Worm (Caenorhabditis elegans) whole organism, L3 larva: ENCODE results near the gene sas-4.

Source experiments
- ama-1 ChIP-seq: fragments of 150-350 bp; optimal IDR thresholded peaks from 2 replicates; lab custom pipeline; 2018
- ceh-82 ChIP-seq: fragments of 150-350 bp; optimal IDR thresholded peaks from 2 replicates; lab custom pipeline; 2014; ENCODE audit warnings: missing biosample characterization, missing genetic modification characterization
- egl-27 ChIP-seq: sonication (generic microtip); optimal IDR thresholded peaks from 4 replicates; lab custom pipeline; 2017; ENCODE audit warnings: missing biosample characterization, missing genetic modification reagents, missing genetic modification characterization
- elt-1 ChIP-seq: fragments of 150-350 bp; optimal IDR thresholded peaks from 2 replicates; lab custom pipeline; 2014; ENCODE audit warnings: missing biosample characterization, missing genetic modification characterization
- nhr-237 ChIP-seq: fragments of 150-350 bp; optimal IDR thresholded peaks from 2 replicates; lab custom pipeline; 2014; ENCODE audit warnings: missing biosample characterization, missing genetic modification characterization
- pha-4 ChIP-seq: fragments of 150-350 bp; optimal IDR thresholded peaks from 2 replicates; lab custom pipeline; 2014; ENCODE audit warnings: missing biosample characterization, missing genetic modification reagents, missing genetic modification characterization
- snpc-4 ChIP-seq: fragments of 150-350 bp; optimal IDR thresholded peaks from 2 replicates; lab custom pipeline; 2014; ENCODE audit warnings: missing biosample characterization, missing genetic modification characterization

ce11 chrIII:8291268-8292032 is 26.9 kb downstream of the sas-4 start:
- no peak for TF ChIP-seq elt-1 (tag; lab: Kevin White, UChicago)
- TF ChIP-seq snpc-4: no peak
- TF ChIP-seq egl-27: no peak
- TF ChIP-seq ceh-82 (tag; lab: Kevin White, UChicago): no peak
- TF ChIP-seq nhr-237 (tag; lab: Kevin White, UChicago): no peak
- peak; percentile 46 for TF ChIP-seq pha-4 (tag; lab: Kevin White, UChicago)
- TF ChIP-seq ama-1 (lab: Kevin White, UChicago): no peak
